Fruit fly (Drosophila melanogaster): ENCODE data around the gene Sas10.
A peak's percentile ranks its signal among the peaks of the same experiment; 100 is the strongest.

Gene Sas10

DNA sequence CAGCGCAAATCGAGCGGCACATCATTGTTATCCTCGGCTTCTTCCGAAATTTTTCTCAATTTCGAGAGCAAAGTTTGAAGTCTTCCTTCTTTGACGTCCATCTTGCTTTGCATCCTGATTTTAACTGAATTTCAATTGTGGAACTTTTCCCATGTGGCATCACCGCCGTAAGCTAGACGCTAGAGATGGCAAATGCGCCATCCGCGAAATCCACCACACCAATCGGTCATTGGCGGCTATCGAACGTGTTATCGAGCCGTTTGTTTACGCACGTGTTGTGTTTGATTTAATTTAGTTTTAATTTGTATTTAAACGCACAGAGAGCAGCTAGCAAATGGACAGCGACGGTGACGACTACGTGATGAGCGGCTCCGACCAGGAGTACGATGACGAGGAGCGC, at the start of gene Sas10, which contains the start of gene CG15930 (continued):
- TF ChIP-seq org-1 (GFP tag; optimal IDR thresholded peaks at IDR 0.05), result no peak
- TF ChIP-seq CG2129 (GFP tag; IDR thresholded peaks at IDR 0.05; ENCODE audit: partially characterized antibody), result no peak
- TF ChIP-seq ERR (GFP tag; optimal IDR thresholded peaks at IDR 0.05), result no peak
- peak; percentile 16 for TF ChIP-seq cwo (GFP tag; optimal IDR thresholded peaks at IDR 0.05)
- TF ChIP-seq ro (GFP tag; IDR thresholded peaks at IDR 0.05), result no peak
- TF ChIP-seq YL-1 (GFP tag; optimal IDR thresholded peaks at IDR 0.05), result peak; percentile 8
- TF ChIP-seq CG13287 (GFP tag; IDR thresholded peaks at IDR 0.05; ENCODE audit: partially characterized antibody), result peak; percentile 56; the same call in 1 of the 2 replicates
- TF ChIP-seq CG17612 (GFP tag; IDR thresholded peaks at IDR 0.05), result no peak
- peak; percentile 30; the same call in 1 of the 2 replicates for TF ChIP-seq Scr (GFP tag; IDR thresholded peaks at IDR 0.05; ENCODE audit: partially characterized antibody)
- no peak for TF ChIP-seq slou (GFP tag; optimal IDR thresholded peaks at IDR 0.05)
- no peak for TF ChIP-seq scrt (GFP tag; optimal IDR thresholded peaks at IDR 0.05)
- no peak for TF ChIP-seq CG6254 (GFP tag; optimal IDR thresholded peaks at IDR 0.05)
- TF ChIP-seq kay (GFP tag; optimal IDR thresholded peaks at IDR 0.05), result no peak
- peak; percentile 49; the same call in 1 of the 2 replicates for TF ChIP-seq amos (GFP tag; IDR thresholded peaks at IDR 0.05; ENCODE audit: partially characterized antibody)
- no peak for TF ChIP-seq CG10321 (GFP tag; IDR thresholded peaks at IDR 0.05)
- peak; percentile 16; the same call in 1 of the 3 replicates for TF ChIP-seq CG16813 (GFP tag; IDR thresholded peaks at IDR 0.05; ENCODE audit: partially characterized antibody)
- no peak for TF ChIP-seq pfk (GFP tag; optimal IDR thresholded peaks at IDR 0.05)
- TF ChIP-seq pum (GFP tag; optimal IDR thresholded peaks at IDR 0.05), result no peak
- TF ChIP-seq Atf-2 (GFP tag; optimal IDR thresholded peaks at IDR 0.05), result no peak
- 0 out of 4 replicates have a peak, but pooled peaks have one; percentile 48 for TF ChIP-seq chinmo (GFP tag; IDR thresholded peaks at IDR 0.05; ENCODE audit: partially characterized antibody)
- no peak for TF ChIP-seq nau (GFP tag; optimal IDR thresholded peaks at IDR 0.05)
- no peak for TF ChIP-seq CG18262 (tag; optimal IDR thresholded peaks at IDR 0.05)
- no peak for TF ChIP-seq ase (GFP tag; IDR thresholded peaks at IDR 0.05)
- TF ChIP-seq MESR4 (GFP tag; optimal IDR thresholded peaks at IDR 0.05), result peak; percentile 42
- no peak for TF ChIP-seq CG8089 (GFP tag; optimal IDR thresholded peaks at IDR 0.05)
- TF ChIP-seq Med (GFP tag), result peak; percentile 20
- no peak for TF ChIP-seq Hr51 (GFP tag; optimal IDR thresholded peaks at IDR 0.05)
- TF ChIP-seq CG34224 (GFP tag; IDR thresholded peaks at IDR 0.05; ENCODE audit: partially characterized antibody), result peak; percentile 35; the same call in 1 of the 3 replicates
- TF ChIP-seq D19A (tag; optimal IDR thresholded peaks at IDR 0.05), result no peak
- peak; percentile 44 for TF ChIP-seq Lhr (GFP tag; optimal IDR thresholded peaks at IDR 0.05)
- TF ChIP-seq Taf1 (GFP tag; IDR thresholded peaks at IDR 0.05), result no peak
- TF ChIP-seq Bgb (GFP tag; IDR thresholded peaks at IDR 0.05; ENCODE audit: partially characterized antibody), result peak; percentile 47; the same call in 1 of the 2 replicates
- peak; percentile 5 for TF ChIP-seq CG33213 (GFP tag; optimal IDR thresholded peaks at IDR 0.05)
- peak; percentile 56 for TF ChIP-seq pzg (GFP tag; optimal IDR thresholded peaks at IDR 0.05)
- no peak for TF ChIP-seq Gug (GFP tag; IDR thresholded peaks at IDR 0.05)
- peak; percentile 88 for TF ChIP-seq dm (GFP tag; optimal IDR thresholded peaks at IDR 0.05)

DNA sequence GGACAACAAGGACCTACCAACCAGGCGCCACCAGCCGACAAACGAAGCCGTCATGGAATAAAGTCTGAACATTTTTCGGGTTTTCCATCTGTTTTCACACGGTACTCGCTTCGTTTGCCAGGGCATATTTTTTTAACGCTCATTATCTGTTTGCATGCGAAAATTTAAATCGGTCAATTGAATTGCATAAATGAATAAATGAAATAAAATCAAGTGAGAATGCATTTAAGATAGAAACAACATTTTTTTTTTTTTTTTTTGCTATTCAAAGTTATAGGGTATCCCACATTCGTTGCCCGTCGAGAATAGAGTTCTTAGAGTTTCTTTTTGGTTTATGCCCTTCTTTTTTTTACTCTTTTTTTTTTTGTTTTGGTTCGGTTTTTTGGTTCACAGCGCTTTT, 31.4 kb upstream of the Sas10 start:
- peak; percentile 29 for TF ChIP-seq CG12391 (tag; optimal IDR thresholded peaks at IDR 0.05)
- TF ChIP-seq pho (GFP tag; optimal IDR thresholded peaks at IDR 0.05), result peak; percentile 55
- no peak for TF ChIP-seq mirr (GFP tag; optimal IDR thresholded peaks at IDR 0.05)
- peak; percentile 16 for TF ChIP-seq CG8944 (GFP tag; optimal IDR thresholded peaks at IDR 0.05)
- peak; percentile 9 for TF ChIP-seq her (GFP tag; optimal IDR thresholded peaks at IDR 0.05)
- TF ChIP-seq Hand (GFP tag; optimal IDR thresholded peaks at IDR 0.05), result peak; percentile 5
- TF ChIP-seq CG6689 (GFP tag; IDR thresholded peaks at IDR 0.05), result 0 out of 2 replicates have a peak, but pooled peaks have one; percentile 15
- peak; percentile 30 for TF ChIP-seq NfI (GFP tag; optimal IDR thresholded peaks at IDR 0.05)
- no peak for TF ChIP-seq Hr3 (GFP tag; optimal IDR thresholded peaks at IDR 0.05)
- no peak for TF ChIP-seq Lhr (GFP tag; optimal IDR thresholded peaks at IDR 0.05)
- TF ChIP-seq yki (optimal IDR thresholded peaks at IDR 0.05), result no peak
- TF ChIP-seq exex (tag; optimal IDR thresholded peaks at IDR 0.05), result peak; percentile 0
- no peak for TF ChIP-seq ato (GFP tag; IDR thresholded peaks at IDR 0.05; ENCODE audit: partially characterized antibody)
- TF ChIP-seq Max (GFP tag; optimal IDR thresholded peaks at IDR 0.05), result peak; percentile 9
- TF ChIP-seq Nf-YC (tag; optimal IDR thresholded peaks at IDR 0.05), result peak; percentile 4
- peak; percentile 37 for TF ChIP-seq CG17328 (GFP tag; IDR thresholded peaks at IDR 0.05)

Measured in whole organism, embryonic.